Worm (Caenorhabditis elegans): ENCODE measurements around the gene T07F10.3.

The T07F10.3 gene

ce11 chrV:12897338-12897737 lies 27.5 kb upstream of the T07F10.3 start:
- no peak for TF ChIP-seq ref-1 (GFP tag; conservative IDR thresholded peaks at IDR 0.05)
- no peak for TF ChIP-seq med-1 (GFP tag; optimal IDR thresholded peaks at IDR 0.05; ENCODE audit: insufficient read depth)
- no peak for TF ChIP-seq cog-1 (tag; optimal IDR thresholded peaks at IDR 0.05)
- TF ChIP-seq ztf-29 (GFP tag; IDR thresholded peaks at IDR 0.05), result no peak
- TF ChIP-seq ztf-23 (GFP tag; IDR thresholded peaks at IDR 0.05), result no peak
- TF ChIP-seq T22C8.4 (GFP tag; IDR thresholded peaks at IDR 0.05), result no peak

- TF ChIP-seq cog-1 (tag; optimal IDR thresholded peaks at IDR 0.05) (no peak), flt-1 (GFP tag; IDR thresholded peaks at IDR 0.05) (no peak)
These were observed 27.0 kb upstream of the T07F10.3 start for ce11 chrV:12896850-12897249.

- TF ChIP-seq T22C8.4 (GFP tag; IDR thresholded peaks at IDR 0.05) (no peak), flt-1 (GFP tag; IDR thresholded peaks at IDR 0.05) (no peak), cog-1 (tag; optimal IDR thresholded peaks at IDR 0.05) (no peak), klf-2 (GFP tag; conservative IDR thresholded peaks at IDR 0.05) (no peak), ref-1 (GFP tag; conservative IDR thresholded peaks at IDR 0.05) (no peak), ztf-29 (GFP tag; IDR thresholded peaks at IDR 0.05) (no peak), ztf-23 (GFP tag; IDR thresholded peaks at IDR 0.05) (no peak), med-1 (GFP tag; optimal IDR thresholded peaks at IDR 0.05; ENCODE audit: insufficient read depth) (no peak), tab-1 (GFP tag; IDR thresholded peaks at IDR 0.05) (no peak)
These were observed 25.9 kb upstream of the T07F10.3 start, which contains the start of gene ttbk-7 for ce11 chrV:12895772-12896171. Gene ttbk-7, minus strand, starts transcription at chrV:12895872.

ce11 chrV:12885860-12886259 lies 16.0 kb upstream of the T07F10.3 start, which contains the start of gene glb-24:
Gene glb-24, minus strand, starts transcription at chrV:12885960.
- TF ChIP-seq klf-2 (GFP tag; conservative IDR thresholded peaks at IDR 0.05) (no peak), flt-1 (GFP tag; IDR thresholded peaks at IDR 0.05) (no peak), T22C8.4 (GFP tag; IDR thresholded peaks at IDR 0.05) (no peak), ref-1 (GFP tag; conservative IDR thresholded peaks at IDR 0.05) (no peak), ztf-29 (GFP tag; IDR thresholded peaks at IDR 0.05) (no peak), ztf-23 (GFP tag; IDR thresholded peaks at IDR 0.05) (no peak)

ce11 chrV:12882370-12882769 lies 12.5 kb upstream of the T07F10.3 start:
- TF ChIP-seq T22C8.4 (GFP tag; IDR thresholded peaks at IDR 0.05), result no peak
- no peak for TF ChIP-seq klf-2 (GFP tag; conservative IDR thresholded peaks at IDR 0.05)
- no peak for TF ChIP-seq med-1 (GFP tag; optimal IDR thresholded peaks at IDR 0.05; ENCODE audit: insufficient read depth)

ce11 chrV:12881396-12881795 lies 11.6 kb upstream of the T07F10.3 start:
- no peak for TF ChIP-seq klf-2 (GFP tag; conservative IDR thresholded peaks at IDR 0.05)
- no peak for TF ChIP-seq ztf-29 (GFP tag; IDR thresholded peaks at IDR 0.05)
- TF ChIP-seq ztf-23 (GFP tag; IDR thresholded peaks at IDR 0.05), result no peak
- TF ChIP-seq tab-1 (GFP tag; IDR thresholded peaks at IDR 0.05), result no peak
- no peak for TF ChIP-seq med-1 (GFP tag; optimal IDR thresholded peaks at IDR 0.05; ENCODE audit: insufficient read depth)
- no peak for TF ChIP-seq ref-1 (GFP tag; conservative IDR thresholded peaks at IDR 0.05)
- TF ChIP-seq cog-1 (tag; optimal IDR thresholded peaks at IDR 0.05), result no peak
- no peak for TF ChIP-seq flt-1 (GFP tag; IDR thresholded peaks at IDR 0.05)
- no peak for TF ChIP-seq T22C8.4 (GFP tag; IDR thresholded peaks at IDR 0.05)

ce11 chrV:12879349-12879748 lies 9.5 kb upstream of the T07F10.3 start:
- TF ChIP-seq flt-1 (GFP tag; IDR thresholded peaks at IDR 0.05) (no peak), tab-1 (GFP tag; IDR thresholded peaks at IDR 0.05) (no peak), ztf-23 (GFP tag; IDR thresholded peaks at IDR 0.05) (no peak), cog-1 (tag; optimal IDR thresholded peaks at IDR 0.05) (no peak), med-1 (GFP tag; optimal IDR thresholded peaks at IDR 0.05; ENCODE audit: insufficient read depth) (no peak), ztf-29 (GFP tag; IDR thresholded peaks at IDR 0.05) (no peak), klf-2 (GFP tag; conservative IDR thresholded peaks at IDR 0.05) (no peak), ref-1 (GFP tag; conservative IDR thresholded peaks at IDR 0.05) (no peak), T22C8.4 (GFP tag; IDR thresholded peaks at IDR 0.05) (no peak)

- TF ChIP-seq ztf-29 (GFP tag; IDR thresholded peaks at IDR 0.05) (no peak), ztf-23 (GFP tag; IDR thresholded peaks at IDR 0.05) (no peak), ref-1 (GFP tag; conservative IDR thresholded peaks at IDR 0.05) (no peak), cog-1 (tag; optimal IDR thresholded peaks at IDR 0.05) (no peak)
These were observed 7.7 kb upstream of the T07F10.3 start for ce11 chrV:12877579-12877978.

ce11 chrV:12876708-12877107 lies 6.9 kb upstream of the T07F10.3 start:
- TF ChIP-seq klf-2 (GFP tag; conservative IDR thresholded peaks at IDR 0.05) (no peak), ztf-23 (GFP tag; IDR thresholded peaks at IDR 0.05) (no peak)

- TF ChIP-seq ztf-29 (GFP tag; IDR thresholded peaks at IDR 0.05) (no peak), flt-1 (GFP tag; IDR thresholded peaks at IDR 0.05) (no peak), ztf-23 (GFP tag; IDR thresholded peaks at IDR 0.05) (no peak), med-1 (GFP tag; optimal IDR thresholded peaks at IDR 0.05; ENCODE audit: insufficient read depth) (no peak), klf-2 (GFP tag; conservative IDR thresholded peaks at IDR 0.05) (no peak), T22C8.4 (GFP tag; IDR thresholded peaks at IDR 0.05) (no peak), tab-1 (GFP tag; IDR thresholded peaks at IDR 0.05) (no peak), cog-1 (tag; optimal IDR thresholded peaks at IDR 0.05) (no peak)
These were observed 6.0 kb upstream of the T07F10.3 start for ce11 chrV:12875850-12876249.

ce11 chrV:12871753-12872152 lies 1.9 kb upstream of the T07F10.3 start, which contains the start of gene bus-19:
Gene bus-19, plus strand, starts transcription at chrV:12872053.
- TF ChIP-seq tab-1 (GFP tag; IDR thresholded peaks at IDR 0.05), result no peak
- no peak for TF ChIP-seq ztf-29 (GFP tag; IDR thresholded peaks at IDR 0.05)
- no peak for TF ChIP-seq flt-1 (GFP tag; IDR thresholded peaks at IDR 0.05)
- no peak for TF ChIP-seq ref-1 (GFP tag; conservative IDR thresholded peaks at IDR 0.05)
